Worm (Caenorhabditis elegans): Measurements from ENCODE around the gene R13H4.2.

R13H4.2 gene

DNA sequence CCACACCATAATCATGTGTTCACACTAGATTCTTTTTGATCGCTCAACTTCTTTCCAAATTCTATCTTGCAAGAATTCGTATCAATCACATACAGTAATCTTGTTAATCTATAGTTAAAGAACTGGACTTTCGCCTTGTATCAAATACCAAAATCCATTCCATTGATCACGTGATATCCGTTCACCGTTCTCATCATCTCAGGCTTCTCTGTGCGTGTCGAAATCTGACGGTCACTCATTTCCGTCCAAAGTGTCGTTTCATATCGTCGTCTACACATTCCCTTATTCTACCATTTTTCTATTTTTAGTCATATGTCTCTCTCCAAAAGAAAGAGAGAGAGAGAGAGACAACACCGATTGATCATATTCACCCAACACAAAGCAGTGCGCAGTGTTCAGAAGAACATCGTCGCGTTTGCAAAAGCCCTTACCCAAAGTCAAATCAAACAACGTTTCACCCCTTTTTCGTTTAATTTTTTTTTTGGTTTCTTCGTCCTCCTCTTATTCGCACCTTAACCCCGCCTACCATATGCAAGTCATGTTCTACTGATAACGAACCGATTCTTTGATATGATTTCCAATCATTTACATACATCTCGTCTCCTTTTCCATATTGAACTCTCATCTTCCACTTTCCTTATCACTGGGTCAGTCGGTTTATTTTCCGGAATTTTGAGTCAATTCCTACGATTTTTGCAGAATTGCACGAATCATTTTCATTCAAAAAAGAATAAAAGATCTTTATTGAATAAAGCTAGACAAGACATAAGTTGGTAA is 23.1 kb downstream of the R13H4.2 start (continued):
- TF ChIP-seq aly-2 (tag; optimal IDR thresholded peaks at IDR 0.05) (no peak), nhr-76 (tag; optimal IDR thresholded peaks at IDR 0.05) (no peak), egl-27 (tag; optimal IDR thresholded peaks at IDR 0.05) (no peak), pqm-1 (tag; optimal IDR thresholded peaks at IDR 0.05) (peak; percentile 73), jun-1 (tag; optimal IDR thresholded peaks at IDR 0.05) (no peak), nfya-1 (tag; optimal IDR thresholded peaks at IDR 0.05; ENCODE audit: insufficient read depth) (peak; percentile 11), lin-15B (tag; optimal IDR thresholded peaks at IDR 0.05) (no peak), ceh-16 (tag; optimal IDR thresholded peaks at IDR 0.05) (no peak), nhr-43 (tag; optimal IDR thresholded peaks at IDR 0.05; ENCODE audit: poor library complexity, severe bottlenecking) (peak; percentile 96), nhr-12 (tag; optimal IDR thresholded peaks at IDR 0.05) (no peak), ceh-28 (tag; optimal IDR thresholded peaks at IDR 0.05) (peak; percentile 10), zag-1 (tag; optimal IDR thresholded peaks at IDR 0.05) (no peak), hmg-11 (tag; optimal IDR thresholded peaks at IDR 0.05) (no peak), ceh-82 (tag; optimal IDR thresholded peaks at IDR 0.05) (no peak)

- TF ChIP-seq lin-15B (tag; optimal IDR thresholded peaks at IDR 0.05) (no peak), skn-1 (tag; optimal IDR thresholded peaks at IDR 0.05) (no peak), nhr-43 (tag; optimal IDR thresholded peaks at IDR 0.05; ENCODE audit: poor library complexity, severe bottlenecking) (no peak), hmg-11 (tag; optimal IDR thresholded peaks at IDR 0.05) (no peak), elt-3 (tag; optimal IDR thresholded peaks at IDR 0.05) (no peak), nhr-77 (tag; optimal IDR thresholded peaks at IDR 0.05) (no peak), fkh-10 (GFP tag; optimal IDR thresholded peaks at IDR 0.05) (no peak), aly-2 (tag; optimal IDR thresholded peaks at IDR 0.05) (no peak), elt-2 (tag; optimal IDR thresholded peaks at IDR 0.05) (no peak), sea-2 (GFP tag; optimal IDR thresholded peaks at IDR 0.05) (no peak), pqm-1 (tag; optimal IDR thresholded peaks at IDR 0.05) (no peak), lin-39 (tag; optimal IDR thresholded peaks at IDR 0.05) (no peak), nfya-1 (tag; optimal IDR thresholded peaks at IDR 0.05; ENCODE audit: insufficient read depth) (no peak)
These were observed 24.2 kb downstream of the R13H4.2 start, which contains the start of gene R13H4.5 for ce11 chrV:11860375-11860774. Gene R13H4.5 (plus strand): TSS chrV:11860675.

ce11 chrV:11861880-11862544 is 25.8 kb downstream of the R13H4.2 start:
- TF ChIP-seq egl-5 (tag; optimal IDR thresholded peaks at IDR 0.05): no peak
- TF ChIP-seq jun-1 (tag; optimal IDR thresholded peaks at IDR 0.05): peak; percentile 52
- peak; percentile 58 for TF ChIP-seq pqm-1 (tag; optimal IDR thresholded peaks at IDR 0.05)
- peak; percentile 36 for TF ChIP-seq elt-2 (tag; optimal IDR thresholded peaks at IDR 0.05)
- peak; percentile 36 for TF ChIP-seq pha-4 (tag; optimal IDR thresholded peaks at IDR 0.05)
- no peak for TF ChIP-seq lsy-12 (tag; optimal IDR thresholded peaks at IDR 0.05)
- no peak for TF ChIP-seq tbx-2 (tag; optimal IDR thresholded peaks at IDR 0.05)
- TF ChIP-seq nhr-67 (tag; optimal IDR thresholded peaks at IDR 0.05): no peak

- no peak for TF ChIP-seq nhr-28 (tag; optimal IDR thresholded peaks at IDR 0.05)
- peak; percentile 20 for TF ChIP-seq pha-4 (tag; optimal IDR thresholded peaks at IDR 0.05)
- TF ChIP-seq fos-1 (tag; optimal IDR thresholded peaks at IDR 0.05): no peak
- no peak for TF ChIP-seq tbx-2 (tag; optimal IDR thresholded peaks at IDR 0.05)
- no peak for TF ChIP-seq nhr-25 (tag; optimal IDR thresholded peaks at IDR 0.05)
- no peak for TF ChIP-seq aly-2 (tag; optimal IDR thresholded peaks at IDR 0.05)
These were observed 26.6 kb downstream of the R13H4.2 start, which contains the start of gene R13H4.6 for ce11 chrV:11862817-11863216. Gene R13H4.6 (plus strand): TSS chrV:11863117.

DNA sequence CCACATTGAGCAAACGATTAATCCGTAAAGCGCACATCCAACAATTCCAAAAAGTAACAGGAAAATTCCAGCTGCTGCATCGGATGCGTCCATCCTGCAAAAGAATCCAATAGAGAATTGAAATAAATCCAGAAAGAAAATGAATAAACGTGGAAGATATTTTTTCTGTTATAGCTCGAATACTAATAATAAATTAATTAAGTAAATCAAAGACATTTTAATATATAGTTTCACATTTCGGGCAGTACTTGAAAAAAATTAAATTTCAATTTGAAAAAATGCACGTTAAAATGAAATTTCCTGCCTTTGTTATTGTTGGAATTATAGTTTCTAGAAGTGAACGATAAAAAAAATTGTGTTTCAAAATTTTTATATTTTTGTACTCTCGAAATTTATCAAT is 32.0 kb downstream of the R13H4.2 start, which contains the start of gene R13H4.7:
TSS of gene R13H4.7 (minus strand) at position 101 of the 400 bp plus-strand sequence.
- TF ChIP-seq ztf-11 (tag; optimal IDR thresholded peaks at IDR 0.05): no peak
- no peak for TF ChIP-seq mdl-1 (tag; optimal IDR thresholded peaks at IDR 0.05)
- TF ChIP-seq lsy-12 (tag; optimal IDR thresholded peaks at IDR 0.05): no peak
- no peak for TF ChIP-seq eor-1 (tag; optimal IDR thresholded peaks at IDR 0.05)
